Worm (Caenorhabditis elegans) whole organism, L1 larva: ENCODE measurements around the gene sdc-1.

Experiments
- Y116A8C.19 ChIP-seq: sonication (generic microtip); optimal IDR thresholded peaks from 2 replicates; lab custom pipeline; 2016; ENCODE audit warnings: missing compliant biosample characterization, missing genetic modification characterization, borderline replicate concordance
- alr-1 ChIP-seq: fragments of 200-800 bp; sonication (Bioruptor generic); optimal IDR thresholded peaks from 2 replicates; lab custom pipeline; 2018; ENCODE audit warnings: borderline replicate concordance, mild to moderate bottlenecking, missing genetic modification characterization, missing compliant biosample characterization
- ama-1 ChIP-seq: fragments of 150-350 bp; optimal IDR thresholded peaks from 2 replicates; lab custom pipeline; 2014
- blmp-1 ChIP-seq: fragments of 150-350 bp; optimal IDR thresholded peaks from 2 replicates; lab custom pipeline; 2014; ENCODE audit warnings: missing biosample characterization, missing genetic modification characterization
- ceh-8 ChIP-seq: fragments of 200-800 bp; sonication (Bioruptor generic); optimal IDR thresholded peaks from 2 replicates; lab custom pipeline; 2018; ENCODE audit warnings: mild to moderate bottlenecking, missing genetic modification characterization, moderate library complexity, missing compliant biosample characterization
- ceh-88 ChIP-seq: fragments of 200-800 bp; sonication (Bioruptor generic); IDR thresholded peaks from 2 replicates; pipeline ENCODE4 v1.3.6; 2022; ENCODE audit warnings: missing genetic modification characterization, missing compliant biosample characterization
- ces-1 ChIP-seq: fragments of 150-350 bp; optimal IDR thresholded peaks from 2 replicates; lab custom pipeline; 2014; ENCODE audit warnings: missing biosample characterization, missing genetic modification reagents, missing genetic modification characterization
- dsc-1 ChIP-seq: sonication (generic microtip); optimal IDR thresholded peaks from 2 replicates; lab custom pipeline; 2016; ENCODE audit warnings: mild to moderate bottlenecking, missing genetic modification characterization, missing compliant biosample characterization
- efl-1 ChIP-seq, 4 experiments: fragments of 150-350 bp; optimal IDR thresholded peaks in 3 of 4; peaks in 1 of 4; 1 replicate in 1 of 4; 2 replicates in 3 of 4; lab custom pipeline; 2014; ENCODE audit warnings: missing biosample characterization in 2 of 4, missing genetic modification characterization in 2 of 4, missing genetic modification reagents in 2 of 4
- egl-27 ChIP-seq, 2 experiments: fragments of 150-350 bp in 1 of 2; sonication (generic microtip); optimal IDR thresholded peaks; 3 replicates each; lab custom pipeline; 2017 to 2018; ENCODE audit warnings: missing biosample characterization in 2 of 2, missing genetic modification characterization in 2 of 2, missing genetic modification reagents in 2 of 2
- ets-5 ChIP-seq: fragments of 200-800 bp; sonication (Bioruptor generic); IDR thresholded peaks from 2 replicates; pipeline ENCODE4 v1.3.6; 2022; ENCODE audit warnings: missing genetic modification characterization, missing compliant biosample characterization
- fkh-8 ChIP-seq: sonication (generic microtip); optimal IDR thresholded peaks from 2 replicates; lab custom pipeline; 2016; ENCODE audit warnings: mild to moderate bottlenecking, missing genetic modification characterization, missing compliant biosample characterization
- isw-1 ChIP-seq: fragments of 200-800 bp; sonication (Bioruptor generic); IDR thresholded peaks from 2 replicates; pipeline ENCODE4 v1.3.6; 2022; ENCODE audit warnings: missing genetic modification characterization, missing compliant biosample characterization
- jun-1 ChIP-seq: fragments of 150-350 bp; optimal IDR thresholded peaks from 2 replicates; lab custom pipeline; 2014; ENCODE audit warnings: missing biosample characterization, missing genetic modification reagents, missing genetic modification characterization
- lin-14 ChIP-seq: fragments of 200-800 bp; sonication (Bioruptor generic); optimal IDR thresholded peaks from 2 replicates; lab custom pipeline; 2018; ENCODE audit warnings: mild to moderate bottlenecking, missing genetic modification characterization, moderate library complexity, missing compliant biosample characterization
- lin-39 ChIP-seq: fragments of 150-350 bp; optimal IDR thresholded peaks from 2 replicates; lab custom pipeline; 2014; ENCODE audit warnings: missing biosample characterization, missing genetic modification reagents, missing genetic modification characterization
- lir-3 ChIP-seq: sonication (generic microtip); optimal IDR thresholded peaks from 2 replicates; lab custom pipeline; 2016; ENCODE audit warnings: mild to moderate bottlenecking, missing genetic modification characterization, moderate library complexity, missing compliant biosample characterization; ENCODE audit not compliant: poor library complexity
- lsy-2 ChIP-seq, 2 experiments: fragments of 150-350 bp; optimal IDR thresholded peaks; 2 replicates each; lab custom pipeline; 2014; ENCODE audit warnings: missing biosample characterization in 2 of 2, missing genetic modification characterization in 2 of 2
- mab-9 ChIP-seq: fragments of 200-800 bp; sonication (Bioruptor generic); IDR thresholded peaks from 2 replicates; pipeline ENCODE4 v1.3.6; 2022; ENCODE audit warnings: missing genetic modification reagents, missing genetic modification characterization, missing compliant biosample characterization
- mdl-1 ChIP-seq, 2 experiments: fragments of 150-350 bp; optimal IDR thresholded peaks; 2 replicates each; lab custom pipeline; 2014 to 2017; ENCODE audit warnings: missing biosample characterization in 2 of 2, missing genetic modification characterization in 2 of 2, inconsistent platforms in 1 of 2
- nhr-19 ChIP-seq: fragments of 200-800 bp; sonication (Bioruptor generic); conservative IDR thresholded peaks from 2 replicates; pipeline ENCODE4 v1.3.6; 2022; ENCODE audit warnings: missing genetic modification characterization, missing compliant biosample characterization
- nhr-28 ChIP-seq: fragments of 150-350 bp; optimal IDR thresholded peaks from 2 replicates; lab custom pipeline; 2014; ENCODE audit warnings: missing biosample characterization, missing genetic modification characterization
- nhr-47 ChIP-seq: sonication (generic microtip); optimal IDR thresholded peaks from 2 replicates; lab custom pipeline; 2016; ENCODE audit warnings: mild to moderate bottlenecking, missing genetic modification characterization, moderate library complexity, missing compliant biosample characterization
- nhr-71 ChIP-seq: sonication (generic microtip); optimal IDR thresholded peaks from 2 replicates; lab custom pipeline; 2016; ENCODE audit warnings: mild to moderate bottlenecking, missing genetic modification characterization, moderate library complexity, missing compliant biosample characterization
- nhr-84 ChIP-seq: sonication (generic microtip); optimal IDR thresholded peaks from 2 replicates; lab custom pipeline; 2017; ENCODE audit warnings: missing biosample characterization, missing genetic modification characterization
- nhr-85 ChIP-seq: sonication (generic microtip); peaks from one replicate; lab custom pipeline; 2016; ENCODE audit warnings: missing genetic modification characterization, inconsistent platforms, missing compliant biosample characterization
- nhr-90 ChIP-seq: sonication (generic microtip); optimal IDR thresholded peaks from 2 replicates; lab custom pipeline; 2016; ENCODE audit warnings: mild to moderate bottlenecking, missing genetic modification characterization, missing compliant biosample characterization; ENCODE audit not compliant: poor library complexity
- pax-3 ChIP-seq: fragments of 200-800 bp; sonication (Bioruptor generic); optimal IDR thresholded peaks from 2 replicates; lab custom pipeline; 2018; ENCODE audit warnings: mild to moderate bottlenecking, missing genetic modification characterization, moderate library complexity, missing compliant biosample characterization
- pqm-1 ChIP-seq: sonication (generic microtip); optimal IDR thresholded peaks from 3 replicates; lab custom pipeline; 2017; ENCODE audit warnings: missing biosample characterization, missing genetic modification characterization
- rnt-1 ChIP-seq: sonication (generic microtip); optimal IDR thresholded peaks from 2 replicates; lab custom pipeline; 2016; ENCODE audit warnings: mild to moderate bottlenecking, missing genetic modification characterization, moderate library complexity, missing compliant biosample characterization
- snpc-4 ChIP-seq: fragments of 150-350 bp; optimal IDR thresholded peaks from 2 replicates; lab custom pipeline; 2014; ENCODE audit warnings: missing biosample characterization, missing genetic modification characterization
- snu-23 ChIP-seq: sonication (generic microtip); optimal IDR thresholded peaks from 2 replicates; lab custom pipeline; 2016; ENCODE audit warnings: missing genetic modification characterization, missing compliant biosample characterization
- unc-130 ChIP-seq: fragments of 150-350 bp; optimal IDR thresholded peaks from 2 replicates; lab custom pipeline; 2017; ENCODE audit warnings: missing biosample characterization, missing genetic modification characterization, inconsistent platforms
- unc-86 ChIP-seq: sonication (generic microtip); optimal IDR thresholded peaks from 2 replicates; lab custom pipeline; 2016; ENCODE audit warnings: missing genetic modification characterization, missing compliant biosample characterization
- vab-15 ChIP-seq: sonication (generic microtip); optimal IDR thresholded peaks from 2 replicates; lab custom pipeline; 2017; ENCODE audit warnings: missing genotype, mild to moderate bottlenecking, missing genetic modification characterization, missing compliant biosample characterization
- zag-1 ChIP-seq: fragments of 150-350 bp; optimal IDR thresholded peaks from 2 replicates; lab custom pipeline; 2014; ENCODE audit warnings: missing biosample characterization, missing genetic modification characterization
- ztf-4 ChIP-seq: fragments of 150-350 bp; optimal IDR thresholded peaks from 2 replicates; lab custom pipeline; 2014; ENCODE audit warnings: missing biosample characterization, missing genetic modification characterization

Gene sdc-1

DNA sequence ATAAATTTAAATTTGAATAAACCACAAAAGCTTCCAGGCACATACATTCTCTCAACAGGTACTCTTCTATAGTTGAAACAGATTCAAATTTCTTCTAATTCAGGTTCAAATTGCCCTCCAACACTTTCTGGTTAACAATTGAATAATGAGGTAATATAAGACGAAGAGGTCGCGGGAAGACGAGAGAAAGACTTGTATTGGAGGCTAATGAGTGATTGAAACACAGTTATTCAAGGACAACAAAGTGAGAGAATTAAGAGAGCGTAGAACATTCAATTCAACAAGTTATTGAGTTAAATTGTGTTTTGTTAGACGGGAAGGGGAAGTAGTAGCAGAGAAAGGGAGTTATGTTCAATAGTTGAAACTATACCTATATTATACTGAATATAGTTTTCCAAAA lies 46.3 kb downstream of the sdc-1 start:
- TF ChIP-seq fkh-8 (tag; lab: Kevin White, UChicago) (no peak), nhr-85 (peak; percentile 74), lin-14 (peak; percentile 33), alr-1 (tag; lab: Kevin White, UChicago) (no peak), nhr-28 (no peak), unc-130 (tag; lab: Kevin White, UChicago) (no peak), nhr-19 (GFP tag; lab: Robert Waterston, UW) (0 out of 2 replicates have a peak, but pooled peaks have one; percentile 11), mdl-1 (tag; optimal IDR thresholded peaks at IDR 0.05; lab: Kevin White, UChicago) (no peak)
- TF ChIP-seq, all 84 proteins: peak for 3

DNA sequence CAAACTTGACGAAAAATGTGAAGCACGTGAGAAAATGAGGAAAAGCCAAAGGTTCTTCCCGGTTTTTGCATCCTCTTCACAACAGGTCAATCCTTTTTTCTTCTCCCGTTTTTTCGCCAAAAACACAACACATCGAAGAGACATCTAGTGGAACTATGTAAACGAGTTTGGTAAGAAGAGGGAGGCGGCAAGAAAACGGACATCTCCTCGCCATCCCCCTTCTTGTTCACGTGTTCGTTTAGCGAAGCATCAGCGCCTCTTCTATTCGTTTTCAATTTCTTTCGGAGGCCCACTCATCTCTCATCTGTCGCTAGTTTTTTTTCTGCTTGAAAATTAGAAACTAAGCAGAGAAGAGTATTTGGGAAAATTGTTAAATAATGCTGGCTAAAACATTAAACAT lies 48.7 kb downstream of the sdc-1 start:
- TF ChIP-seq blmp-1: peak; percentile 25
- no peak for TF ChIP-seq lin-39 (tag; lab: Kevin White, UChicago)

DNA sequence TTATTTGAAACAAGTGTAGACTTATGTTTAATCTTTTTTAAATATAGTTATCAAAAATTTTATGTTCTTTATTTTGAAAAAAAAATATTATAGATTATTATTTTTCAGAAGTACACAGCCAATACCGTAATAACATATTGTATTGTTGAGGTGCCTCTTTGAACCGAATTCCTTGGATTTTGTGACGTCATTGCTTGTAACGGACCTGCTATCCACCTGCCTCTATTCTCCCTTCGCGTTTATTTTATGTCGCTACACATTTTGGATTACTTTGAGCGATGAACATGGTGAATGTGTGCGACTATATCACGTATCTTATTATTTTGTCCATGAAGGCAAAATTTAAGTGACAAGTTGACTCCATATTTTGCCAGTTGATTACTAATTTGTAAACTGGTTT lies 51.7 kb downstream of the sdc-1 start:
- peak; percentile 4 for TF ChIP-seq nhr-90 (tag; lab: Kevin White, UChicago)
- TF ChIP-seq mdl-1 (tag; optimal IDR thresholded peaks at IDR 0.05; lab: Kevin White, UChicago): no peak
- no peak for TF ChIP-seq vab-15
- TF ChIP-seq nhr-47 (tag; lab: Kevin White, UChicago): peak; percentile 57
- TF ChIP-seq nhr-71: peak; percentile 30
- peak; percentile 21 for TF ChIP-seq snu-23
- peak; percentile 42 for TF ChIP-seq dsc-1 (tag; lab: Kevin White, UChicago)
- no peak for TF ChIP-seq efl-1 (optimal IDR thresholded peaks at IDR 0.05; lab: Kevin White, UChicago)
- peak in 1 of 2 experiments; percentile 83 for TF ChIP-seq efl-1 (GFP tag; optimal IDR thresholded peaks at IDR 0.05 in 1 of 2; lab: Kevin White, UChicago)

DNA sequence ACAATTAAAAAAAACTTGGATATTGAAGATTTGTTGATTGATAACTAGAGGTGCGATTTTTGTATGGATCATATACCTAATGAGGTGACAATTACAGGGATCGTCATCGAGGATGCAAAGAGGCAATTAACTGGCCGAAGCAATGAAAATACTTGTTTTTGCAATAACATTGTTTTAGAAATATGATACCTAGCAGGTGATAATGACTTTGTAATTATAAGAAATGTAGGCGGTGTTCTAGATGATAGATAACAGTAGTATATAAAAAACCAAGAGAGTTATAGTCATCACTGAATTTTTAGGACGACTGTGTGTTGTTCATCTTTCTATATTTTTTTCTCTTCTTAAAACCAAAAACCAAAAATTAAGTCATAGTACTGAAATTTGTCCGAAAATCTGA lies 52.8 kb downstream of the sdc-1 start, which contains the start of gene C11G6.2:
C11G6.2 (plus strand) TSS at position 301 of the 400 bp plus-strand sequence.
- TF ChIP-seq lir-3 (tag; lab: Kevin White, UChicago) (no peak), isw-1 (GFP tag; lab: Robert Waterston, UW) (no peak), ceh-88 (GFP tag; lab: Robert Waterston, UW) (no peak), ama-1 (lab: Kevin White, UChicago) (no peak), ztf-4 (tag; lab: Kevin White, UChicago) (no peak), lin-14 (no peak), lin-39 (tag; lab: Kevin White, UChicago) (no peak), pax-3 (no peak), unc-86 (tag; lab: Kevin White, UChicago) (no peak), fkh-8 (tag; lab: Kevin White, UChicago) (no peak), ets-5 (GFP tag; lab: Robert Waterston, UW) (no peak), nhr-84 (tag; lab: Kevin White, UChicago) (no peak), nhr-85 (no peak), pqm-1 (no peak), ceh-8 (GFP tag; lab: Kevin White, UChicago) (no peak), nhr-19 (GFP tag; lab: Robert Waterston, UW) (no peak), ces-1 (no peak), Y116A8C.19 (no peak), zag-1 (tag; lab: Kevin White, UChicago) (no peak)

DNA sequence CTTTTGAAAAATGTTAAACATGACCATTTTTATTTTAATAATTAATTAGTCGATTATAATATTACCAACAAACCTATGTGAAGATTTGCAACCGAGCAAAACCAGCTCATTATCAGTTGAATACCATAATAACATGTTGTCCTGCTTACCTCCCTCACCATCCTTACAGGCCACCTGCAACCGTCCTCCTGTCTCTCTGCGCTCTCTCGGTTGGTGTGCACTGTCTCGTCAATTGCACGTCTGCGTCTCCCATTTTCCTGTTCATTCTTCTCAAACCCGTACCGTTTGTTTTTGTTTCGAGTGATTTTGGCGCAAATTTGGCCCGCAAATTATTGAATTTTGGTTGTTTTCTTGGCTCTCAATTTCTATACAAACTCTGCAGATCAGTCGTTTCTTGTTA lies 55.9 kb downstream of the sdc-1 start:
- no peak for TF ChIP-seq jun-1 (tag; lab: Kevin White, UChicago)
- no peak for TF ChIP-seq unc-86 (tag; lab: Kevin White, UChicago)
- no peak for TF ChIP-seq snpc-4
- no peak for TF ChIP-seq vab-15
- no peak for TF ChIP-seq fkh-8 (tag; lab: Kevin White, UChicago)
- peak; percentile 7 for TF ChIP-seq rnt-1 (tag; lab: Kevin White, UChicago)
- no peak for TF ChIP-seq mab-9 (GFP tag; lab: Robert Waterston, UW)
- no peak for TF ChIP-seq egl-27 (tag; optimal IDR thresholded peaks at IDR 0.05; lab: Kevin White, UChicago)
- peak; percentile 9 for TF ChIP-seq nhr-85
- no peak for TF ChIP-seq lsy-2 (tag; optimal IDR thresholded peaks at IDR 0.05; lab: Kevin White, UChicago)
- peak; percentile 9 to 49 for TF ChIP-seq efl-1 (optimal IDR thresholded peaks at IDR 0.05; lab: Kevin White, UChicago)
- TF ChIP-seq efl-1 (GFP tag; optimal IDR thresholded peaks at IDR 0.05 in 1 of 2; lab: Kevin White, UChicago): no peak
